Worm (Caenorhabditis elegans): ENCODE measurements around the gene srlf-4.

srlf-4 gene

DNA sequence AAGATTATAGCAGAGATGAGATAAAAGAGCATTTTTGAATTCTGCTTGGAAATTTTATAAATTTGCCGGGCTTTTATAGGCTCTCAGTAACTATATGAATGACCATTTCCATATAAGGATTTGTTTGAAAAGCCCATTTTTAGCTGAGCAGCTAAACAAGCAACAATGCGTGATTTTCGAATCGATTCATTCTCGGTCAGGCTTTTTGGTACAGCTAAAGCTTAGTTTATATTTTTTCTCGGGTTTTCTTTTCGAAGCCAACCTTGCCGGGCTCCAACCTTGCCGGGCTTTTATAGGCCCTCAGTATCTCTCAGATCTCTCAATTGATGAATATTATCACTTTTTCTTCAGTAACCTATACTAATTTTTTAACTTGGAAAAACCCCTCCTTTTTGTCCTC is at the start of gene srlf-4:
Gene srlf-4 (minus strand): TSS at position 101 of the 400 bp plus-strand sequence.
- TF ChIP-seq unc-62 (GFP tag; optimal IDR thresholded peaks at IDR 0.05) = no peak

DNA sequence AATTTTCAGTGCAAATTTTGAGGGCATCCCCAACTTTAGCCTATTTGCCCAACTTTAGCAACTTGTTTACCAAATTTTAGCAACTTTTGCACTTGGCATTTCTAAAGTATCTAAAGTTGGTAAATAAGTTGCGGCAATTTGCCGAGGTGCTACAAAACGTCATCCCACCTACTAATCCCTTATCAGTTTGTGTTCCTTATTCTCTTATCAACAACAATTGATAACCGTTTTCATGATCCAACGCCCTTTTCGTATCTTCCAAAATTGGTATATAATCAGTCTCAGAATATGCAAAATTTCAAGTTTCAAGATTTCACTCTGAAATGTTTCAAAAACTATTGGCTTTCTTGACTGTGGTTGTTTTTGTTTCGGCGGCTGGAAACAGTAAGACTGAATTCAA is 49.1 kb upstream of the srlf-4 start, which contains the start of gene F55G11.4:
Gene F55G11.4 (plus strand): TSS at position 289 of the 400 bp plus-strand sequence.
- no peak for TF ChIP-seq unc-62 (GFP tag; optimal IDR thresholded peaks at IDR 0.05)

DNA sequence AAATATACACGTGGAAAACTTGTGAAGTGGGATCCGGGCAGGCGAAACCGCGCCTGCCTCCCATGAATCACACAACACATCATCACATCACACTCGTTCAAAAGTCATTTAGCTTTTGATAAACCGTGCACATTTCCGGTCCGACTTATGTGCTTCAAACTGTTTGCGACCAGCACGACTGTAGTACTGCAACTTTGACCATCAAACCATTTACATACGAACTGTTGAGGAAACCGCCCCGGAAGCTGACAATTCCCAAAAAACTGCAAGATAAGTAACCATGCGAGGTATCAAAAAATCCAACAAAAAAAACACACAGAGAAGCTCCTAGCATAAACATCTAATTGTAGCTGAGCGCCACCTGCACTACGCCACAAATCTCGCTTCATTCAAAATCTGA is 48.5 kb upstream of the srlf-4 start:
- no peak for TF ChIP-seq unc-62 (GFP tag; optimal IDR thresholded peaks at IDR 0.05)

DNA sequence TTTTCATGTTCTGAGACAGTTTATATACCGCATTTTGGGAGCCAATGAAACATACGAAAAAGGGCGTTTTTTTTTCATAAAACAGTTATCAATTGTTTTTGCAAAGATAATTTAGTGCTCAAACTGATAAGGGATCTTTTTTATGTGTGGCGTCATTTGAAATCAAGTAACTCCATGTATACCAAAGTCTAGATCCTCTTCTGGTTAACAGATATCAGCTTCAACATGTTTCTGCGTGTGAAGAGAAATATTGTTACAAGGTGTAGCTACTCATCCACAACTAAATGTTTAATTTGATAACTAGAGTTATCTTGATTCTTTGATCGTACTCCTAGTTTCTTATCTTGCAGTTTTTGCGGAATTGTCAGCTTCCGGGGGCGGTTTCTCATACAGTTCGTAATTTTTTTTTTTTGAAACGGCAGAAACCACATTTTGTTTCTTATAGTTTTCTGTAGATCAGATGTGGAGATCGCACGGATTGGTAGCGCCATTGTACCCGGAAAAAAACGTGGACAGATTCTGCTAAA is 47.8 kb upstream of the srlf-4 start:
- no peak for TF ChIP-seq unc-62 (GFP tag; optimal IDR thresholded peaks at IDR 0.05)

DNA sequence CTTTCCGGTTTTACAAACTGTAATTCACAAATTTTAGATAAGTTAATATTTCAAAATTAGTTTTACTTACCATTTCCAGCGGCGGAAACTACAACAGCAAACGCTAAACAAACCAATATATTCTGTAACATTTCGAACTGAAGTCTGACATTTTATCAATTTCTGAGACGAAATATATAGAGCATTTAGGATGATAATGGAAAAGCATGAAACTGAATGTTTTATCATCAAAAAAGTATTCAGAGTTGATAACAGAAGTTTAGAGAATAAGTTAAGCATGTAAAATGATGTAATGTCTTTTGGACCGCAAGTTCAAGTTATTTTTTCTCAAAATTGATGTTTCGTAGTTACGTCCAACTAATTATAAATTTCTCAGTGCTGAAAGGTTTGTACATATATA is 44.9 kb upstream of the srlf-4 start, which contains the start of gene F55G11.2:
Gene F55G11.2 (minus strand): TSS at position 149 of the 400 bp plus-strand sequence.
- TF ChIP-seq unc-62 (GFP tag; optimal IDR thresholded peaks at IDR 0.05) = no peak

DNA sequence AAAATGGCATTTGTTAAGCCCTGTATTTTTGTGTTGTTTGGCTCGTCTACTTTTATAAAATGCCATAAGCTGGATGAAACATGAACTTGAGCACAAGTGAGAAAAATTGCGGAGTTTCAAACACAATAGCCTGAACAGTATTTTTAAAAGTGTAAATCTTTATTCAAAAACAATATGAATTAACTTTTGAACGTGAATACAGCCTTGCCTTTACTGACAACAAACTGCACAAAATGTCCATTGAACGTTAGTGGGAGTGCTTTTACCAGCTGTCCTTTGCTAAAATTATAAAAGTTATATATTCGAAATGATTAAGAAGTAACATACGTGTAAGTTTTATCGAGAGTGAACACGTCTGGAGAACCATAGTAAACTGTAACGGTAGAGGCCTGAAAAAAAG is 43.1 kb upstream of the srlf-4 start:
- TF ChIP-seq unc-62 (GFP tag; optimal IDR thresholded peaks at IDR 0.05) = no peak

DNA sequence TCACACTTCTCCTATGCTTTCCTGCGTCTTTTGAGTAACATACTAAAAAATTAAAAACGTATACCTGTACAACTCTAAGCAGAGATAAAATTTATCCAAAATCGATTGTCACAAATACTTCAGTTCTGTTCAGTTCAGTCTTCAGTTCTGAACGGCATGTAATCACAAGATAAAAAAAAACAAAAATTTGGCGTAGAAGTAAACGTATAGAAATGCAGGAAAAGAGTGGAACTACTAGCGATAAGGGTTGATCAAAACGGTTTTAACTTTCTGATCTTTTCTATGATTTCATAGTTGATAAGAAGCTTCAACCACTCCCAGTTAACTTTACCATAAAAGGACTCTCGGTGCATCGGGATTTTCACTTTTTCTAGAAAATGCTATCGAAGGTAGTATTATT is 40.8 kb upstream of the srlf-4 start, which contains the start of gene dod-22:
Gene dod-22 (plus strand): TSS at position 301 of the 400 bp plus-strand sequence.
- TF ChIP-seq unc-62 (GFP tag; optimal IDR thresholded peaks at IDR 0.05) = no peak

DNA sequence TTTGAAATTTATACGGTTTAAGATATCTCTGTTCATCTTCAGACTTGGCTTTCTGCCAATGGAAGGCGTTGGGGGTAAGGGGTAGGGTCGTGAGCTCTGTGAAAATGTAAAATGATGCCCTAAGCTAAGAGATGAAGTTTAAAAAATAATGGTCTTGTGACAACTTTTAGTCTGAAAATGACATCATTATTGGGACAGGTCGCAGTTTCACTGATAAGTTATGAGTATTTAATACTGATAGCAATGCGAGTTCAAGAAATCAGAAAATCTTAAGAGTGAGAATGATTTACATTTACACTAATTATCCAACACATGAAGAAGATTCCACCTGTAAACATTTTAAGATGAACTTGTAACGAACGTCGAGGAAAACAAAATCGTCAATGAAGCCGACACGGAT is 40.4 kb upstream of the srlf-4 start:
- TF ChIP-seq unc-62 (GFP tag; optimal IDR thresholded peaks at IDR 0.05) = no peak

DNA sequence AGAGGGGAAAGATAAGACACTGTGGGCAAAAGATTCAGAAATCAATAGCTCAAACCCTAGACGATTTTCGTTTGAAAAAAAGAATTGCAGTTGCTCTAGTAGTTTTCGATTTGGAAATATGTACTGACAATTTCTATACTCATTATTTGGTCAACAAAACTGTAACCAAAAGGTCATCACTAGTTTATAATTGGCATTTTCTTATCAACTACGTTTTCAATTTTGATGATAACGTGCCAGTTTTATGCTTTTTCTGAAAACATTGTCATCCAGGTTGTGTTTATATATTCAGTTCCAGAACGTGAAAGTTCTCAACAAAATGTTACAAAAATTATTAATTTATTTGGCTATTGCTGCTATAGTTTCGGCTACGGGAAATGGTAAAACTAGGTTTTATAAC is 38.3 kb upstream of the srlf-4 start, which contains the start of gene F55G11.8:
Gene F55G11.8 (plus strand): TSS at position 245 of the 400 bp plus-strand sequence.
- no peak for TF ChIP-seq unc-62 (GFP tag; optimal IDR thresholded peaks at IDR 0.05)

DNA sequence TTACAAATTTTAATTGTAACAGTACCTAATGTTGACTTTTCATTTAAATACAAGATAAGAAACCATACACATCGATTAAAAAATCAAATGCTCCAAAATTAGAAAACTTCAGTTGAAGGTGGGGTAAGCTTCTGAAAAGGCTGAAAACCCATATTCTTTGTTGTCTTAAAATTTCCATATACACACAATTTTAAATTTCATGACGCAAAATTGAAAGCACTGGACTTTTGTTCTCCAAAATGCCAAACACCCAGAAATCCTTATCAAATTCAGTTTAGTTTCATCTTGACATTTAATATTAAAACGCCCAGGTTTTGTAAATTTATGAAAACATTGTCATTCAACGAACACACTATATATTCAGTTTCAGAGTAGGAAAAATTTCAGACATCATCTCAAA is 35.9 kb upstream of the srlf-4 start, which contains the start of gene F55G11.7:
Gene F55G11.7 (plus strand): TSS at position 301 of the 400 bp plus-strand sequence.
- no peak for TF ChIP-seq unc-62 (GFP tag; optimal IDR thresholded peaks at IDR 0.05)

DNA sequence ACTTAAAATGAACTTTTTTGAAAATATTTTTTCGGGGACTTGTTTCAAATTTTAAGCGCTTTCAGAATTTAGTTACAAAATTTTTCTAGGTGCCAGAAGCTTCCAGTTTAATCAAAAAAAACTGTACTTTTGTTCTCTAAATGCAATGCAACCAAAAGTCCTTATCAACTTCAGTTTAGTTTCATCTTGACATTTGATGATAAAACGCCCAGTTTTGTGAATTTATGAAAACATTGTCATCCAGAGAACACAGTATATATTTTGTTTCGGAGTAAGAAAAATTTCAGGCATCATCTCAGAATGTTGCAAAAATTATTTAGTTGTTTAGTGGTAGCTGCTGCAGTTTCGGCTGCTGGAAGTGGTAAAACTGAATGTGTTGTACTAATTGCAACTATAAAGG is 33.5 kb upstream of the srlf-4 start, which contains the start of gene F55G11.6:
Gene F55G11.6 (plus strand): TSS at position 301 of the 400 bp plus-strand sequence.
- TF ChIP-seq unc-62 (GFP tag; optimal IDR thresholded peaks at IDR 0.05) = no peak

DNA sequence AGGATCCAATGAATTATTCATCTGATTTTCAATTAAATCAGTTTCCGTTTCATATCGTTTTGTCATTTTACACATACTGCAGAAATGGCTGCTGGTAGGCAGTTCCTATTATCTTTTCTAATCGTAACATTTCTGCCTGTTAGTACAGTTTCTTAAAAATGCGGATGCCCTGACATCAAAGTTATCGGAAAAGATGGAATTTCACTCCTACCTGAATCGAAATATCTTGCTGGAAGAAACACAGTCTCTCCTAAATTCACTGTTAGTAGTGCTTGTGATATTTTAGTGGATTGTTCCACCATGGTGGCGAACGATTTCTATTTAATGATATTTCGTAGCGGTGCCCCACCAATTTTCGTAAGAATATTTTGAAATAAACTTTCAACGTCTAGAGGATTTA is 24.2 kb upstream of the srlf-4 start, which contains the start of gene F55G11.10:
Gene F55G11.10 (plus strand): TSS at position 301 of the 400 bp plus-strand sequence.
- no peak for TF ChIP-seq unc-62 (GFP tag; optimal IDR thresholded peaks at IDR 0.05)

DNA sequence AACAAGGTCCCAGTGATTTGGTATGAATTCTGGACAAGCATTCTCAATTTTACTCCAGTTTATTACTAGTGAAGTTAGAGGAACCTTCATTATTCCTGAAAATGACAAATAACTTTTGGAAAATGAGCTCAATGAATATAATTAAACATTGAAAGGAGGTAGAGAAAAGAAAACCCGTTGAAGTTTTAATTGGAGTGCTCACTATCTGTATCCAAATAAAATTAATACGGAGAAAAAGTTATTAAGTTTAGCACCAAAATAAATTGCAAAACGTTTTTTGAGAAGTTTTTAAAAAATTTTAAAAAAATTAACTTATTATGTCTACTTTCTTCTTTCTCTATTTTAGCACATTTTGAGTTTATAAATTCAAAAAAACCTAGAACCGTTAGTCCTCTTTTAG is 22.3 kb upstream of the srlf-4 start, which contains the start of gene F55G11.1:
Gene F55G11.1 (minus strand): TSS at position 101 of the 400 bp plus-strand sequence.
- no peak for TF ChIP-seq unc-62 (GFP tag; optimal IDR thresholded peaks at IDR 0.05)

DNA sequence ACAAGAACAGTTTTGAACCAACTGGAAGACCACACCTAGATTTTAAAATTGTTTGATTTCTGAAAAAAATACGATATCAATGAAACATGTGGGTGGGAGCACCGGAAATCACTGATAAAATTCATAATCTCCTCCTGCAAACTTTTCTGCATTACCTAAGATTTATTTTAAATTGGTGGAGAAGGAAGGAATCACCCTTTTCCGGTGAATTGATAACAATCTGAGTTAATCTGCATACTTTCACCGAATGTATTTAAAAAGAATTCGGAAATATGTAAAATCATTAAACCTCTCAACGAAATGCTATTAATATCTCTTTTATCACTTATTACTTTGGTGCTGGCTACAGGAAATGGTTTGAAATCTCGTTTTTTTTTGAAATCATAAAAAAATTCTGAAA is 18.4 kb upstream of the srlf-4 start, which contains the start of gene dct-19:
Gene dct-19 (plus strand): TSS at position 301 of the 400 bp plus-strand sequence.
- no peak for TF ChIP-seq unc-62 (GFP tag; optimal IDR thresholded peaks at IDR 0.05)

DNA sequence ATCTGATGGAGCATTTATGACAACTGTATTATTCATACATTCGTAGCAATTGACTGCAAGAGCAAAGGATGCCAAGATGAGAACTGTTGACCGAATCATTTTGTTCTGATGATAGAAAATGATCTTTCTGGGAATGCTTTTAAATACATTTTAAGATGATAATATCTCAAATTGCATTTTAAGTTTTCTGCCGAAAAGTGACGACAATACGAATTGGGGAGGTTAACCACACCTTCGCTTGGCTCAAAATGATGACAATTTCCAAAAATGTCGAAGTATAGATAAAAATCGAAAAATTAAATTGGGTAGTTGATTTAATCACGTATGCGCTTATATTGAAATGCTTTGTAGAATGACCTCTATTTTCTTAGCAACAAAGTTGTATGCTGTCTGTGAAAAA is 17.0 kb upstream of the srlf-4 start, which contains the start of gene dod-24:
Gene dod-24 (minus strand): TSS at position 101 of the 400 bp plus-strand sequence.
- no peak for TF ChIP-seq unc-62 (GFP tag; optimal IDR thresholded peaks at IDR 0.05)

DNA sequence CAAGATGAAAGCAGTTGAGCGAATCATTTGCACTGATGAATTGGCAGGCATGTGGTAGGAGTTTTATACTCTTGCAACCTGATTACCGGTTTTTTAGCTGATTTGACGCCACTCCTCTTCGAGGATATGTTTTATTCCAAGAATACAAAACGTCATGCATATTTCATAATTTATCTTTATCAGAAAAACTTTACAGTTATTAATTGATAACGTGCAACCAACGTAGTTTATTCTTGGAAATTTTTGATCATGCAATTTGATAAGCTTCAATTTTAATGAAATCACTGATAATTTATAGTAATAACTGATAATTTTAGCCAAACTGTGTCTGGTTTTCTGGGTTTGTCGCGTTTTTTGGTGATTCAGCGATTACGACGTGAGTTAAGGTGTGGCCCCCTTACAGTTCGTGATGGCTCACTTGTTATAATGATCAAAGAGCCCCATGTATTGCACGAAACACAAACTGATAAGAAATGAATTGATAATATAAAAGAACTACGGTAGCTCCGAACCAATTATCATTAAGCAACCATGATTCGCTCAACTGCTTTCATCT is 12.1 kb upstream of the srlf-4 start, which contains the start of the genes cld-1 and dod-21:
Gene cld-1 (minus strand): TSS at position 51 of the 556 bp plus-strand sequence.
Gene dod-21 (plus strand): TSS at position 518 of the 556 bp plus-strand sequence.
- no peak for TF ChIP-seq unc-62 (GFP tag; optimal IDR thresholded peaks at IDR 0.05)

DNA sequence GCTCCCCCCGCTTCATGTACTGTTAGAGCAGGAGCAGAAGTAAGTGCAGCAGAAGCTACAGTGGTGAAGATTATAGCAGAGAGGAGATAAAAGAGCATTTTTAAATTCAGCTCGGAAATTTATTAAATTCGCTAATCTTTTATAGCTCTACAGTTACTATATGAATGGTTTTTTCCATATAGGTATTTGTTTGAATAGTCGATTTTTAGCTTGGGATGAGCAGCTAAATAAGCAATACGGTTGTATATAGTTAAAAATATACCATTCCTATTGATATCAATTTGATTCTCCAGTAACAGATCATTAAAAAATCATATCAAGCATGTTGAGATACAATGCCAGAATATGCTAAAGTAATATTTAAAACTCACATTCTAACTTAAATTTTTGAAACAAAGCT is 2.4 kb upstream of the srlf-4 start, which contains the start of gene srlf-5:
Gene srlf-5 (minus strand): TSS at position 101 of the 400 bp plus-strand sequence.
- TF ChIP-seq unc-62 (GFP tag; optimal IDR thresholded peaks at IDR 0.05) = no peak
